Worm (Caenorhabditis elegans) whole organism, L1 larva: ENCODE measurements around the gene ZK1010.12.

Experiments
- C16A3.4 ChIP-seq: fragments of 150-350 bp; optimal IDR thresholded peaks from 2 replicates; lab custom pipeline; 2014; ENCODE audit warnings: missing biosample characterization, missing genetic modification characterization
- F16B12.6 ChIP-seq: fragments of 150-350 bp; optimal IDR thresholded peaks from 2 replicates; lab custom pipeline; 2014; ENCODE audit warnings: missing biosample characterization, missing genetic modification characterization
- Y116A8C.19 ChIP-seq: sonication (generic microtip); optimal IDR thresholded peaks from 2 replicates; lab custom pipeline; 2016; ENCODE audit warnings: missing compliant biosample characterization, missing genetic modification characterization, borderline replicate concordance
- alr-1 ChIP-seq: fragments of 200-800 bp; sonication (Bioruptor generic); optimal IDR thresholded peaks from 2 replicates; lab custom pipeline; 2018; ENCODE audit warnings: borderline replicate concordance, mild to moderate bottlenecking, missing genetic modification characterization, missing compliant biosample characterization
- aly-2 ChIP-seq: fragments of 150-350 bp; optimal IDR thresholded peaks from 2 replicates; lab custom pipeline; 2014; ENCODE audit warnings: missing biosample characterization, missing genetic modification characterization
- ama-1 ChIP-seq: fragments of 150-350 bp; optimal IDR thresholded peaks from 2 replicates; lab custom pipeline; 2014
- ceh-63 ChIP-seq: fragments of 200-800 bp; sonication (Bioruptor generic); optimal IDR thresholded peaks from 2 replicates; lab custom pipeline; 2018; ENCODE audit warnings: mild to moderate bottlenecking, missing genetic modification characterization, missing compliant biosample characterization
- ceh-82 ChIP-seq, 3 experiments: fragments of 150-350 bp in 1 of 3; sonication (generic microtip) in 2 of 3; optimal IDR thresholded peaks; 2 replicates each; lab custom pipeline; 2014 to 2017; ENCODE audit warnings: missing biosample characterization in 3 of 3, missing genetic modification characterization in 3 of 3
- ceh-88 ChIP-seq: fragments of 200-800 bp; sonication (Bioruptor generic); IDR thresholded peaks from 2 replicates; pipeline ENCODE4 v1.3.6; 2022; ENCODE audit warnings: missing genetic modification characterization, missing compliant biosample characterization
- efl-3 ChIP-seq: fragments of 200-800 bp; sonication (Bioruptor generic); optimal IDR thresholded peaks from 2 replicates; lab custom pipeline; 2018; ENCODE audit warnings: mild to moderate bottlenecking, missing genetic modification characterization, missing compliant biosample characterization
- egl-13 ChIP-seq: sonication (generic microtip); optimal IDR thresholded peaks from 2 replicates; lab custom pipeline; 2016; ENCODE audit warnings: missing genotype, missing genetic modification reagents, missing genetic modification characterization, missing compliant biosample characterization
- elt-3 ChIP-seq, 6 experiments: fragments of 150-350 bp in 1 of 6; sonication (generic microtip); optimal IDR thresholded peaks; 2 replicates each; lab custom pipeline; 2017 to 2018; ENCODE audit warnings: missing biosample characterization in 6 of 6, missing genetic modification characterization in 6 of 6, inconsistent platforms in 1 of 6
- ets-5 ChIP-seq: fragments of 200-800 bp; sonication (Bioruptor generic); IDR thresholded peaks from 2 replicates; pipeline ENCODE4 v1.3.6; 2022; ENCODE audit warnings: missing genetic modification characterization, missing compliant biosample characterization
- fkh-10 ChIP-seq: sonication (generic microtip); optimal IDR thresholded peaks from 2 replicates; lab custom pipeline; 2017; ENCODE audit warnings: missing biosample characterization, missing genetic modification reagents, missing genetic modification characterization
- fkh-4 ChIP-seq: sonication (generic microtip); optimal IDR thresholded peaks from 2 replicates; lab custom pipeline; 2016; ENCODE audit warnings: missing compliant biosample characterization, missing genetic modification characterization, borderline replicate concordance
- fkh-8 ChIP-seq: sonication (generic microtip); optimal IDR thresholded peaks from 2 replicates; lab custom pipeline; 2016; ENCODE audit warnings: mild to moderate bottlenecking, missing genetic modification characterization, missing compliant biosample characterization
- fos-1 ChIP-seq: fragments of 150-350 bp; optimal IDR thresholded peaks from 2 replicates; lab custom pipeline; 2014; ENCODE audit warnings: missing biosample characterization, missing genetic modification characterization
- hlh-17 ChIP-seq: fragments of 200-800 bp; sonication (Bioruptor generic); optimal IDR thresholded peaks from 2 replicates; lab custom pipeline; 2018; ENCODE audit warnings: missing genetic modification characterization, mild to moderate bottlenecking, missing compliant biosample characterization, moderate library complexity, borderline replicate concordance
- hlh-4 ChIP-seq: sonication (generic microtip); optimal IDR thresholded peaks from 2 replicates; lab custom pipeline; 2016; ENCODE audit warnings: mild to moderate bottlenecking, missing genetic modification characterization, missing compliant biosample characterization
- hpl-2 ChIP-seq: fragments of 150-350 bp; optimal IDR thresholded peaks from 2 replicates; lab custom pipeline; 2014; ENCODE audit warnings: missing biosample characterization, missing genetic modification reagents, missing genetic modification characterization
- isw-1 ChIP-seq: fragments of 200-800 bp; sonication (Bioruptor generic); IDR thresholded peaks from 2 replicates; pipeline ENCODE4 v1.3.6; 2022; ENCODE audit warnings: missing genetic modification characterization, missing compliant biosample characterization
- jun-1 ChIP-seq: fragments of 150-350 bp; optimal IDR thresholded peaks from 2 replicates; lab custom pipeline; 2014; ENCODE audit warnings: missing biosample characterization, missing genetic modification reagents, missing genetic modification characterization
- lin-14 ChIP-seq: fragments of 200-800 bp; sonication (Bioruptor generic); optimal IDR thresholded peaks from 2 replicates; lab custom pipeline; 2018; ENCODE audit warnings: mild to moderate bottlenecking, missing genetic modification characterization, moderate library complexity, missing compliant biosample characterization
- lin-15B ChIP-seq: fragments of 150-350 bp; sonication (generic microtip); optimal IDR thresholded peaks from 3 replicates; lab custom pipeline; 2014; ENCODE audit warnings: missing biosample characterization, missing genetic modification characterization
- lin-35 ChIP-seq, 2 experiments: fragments of 150-350 bp; optimal IDR thresholded peaks; 2 replicates each; lab custom pipeline; 2014; ENCODE audit warnings: missing biosample characterization in 2 of 2, missing genetic modification characterization in 2 of 2, missing genetic modification reagents in 2 of 2
- lin-39 ChIP-seq: fragments of 150-350 bp; optimal IDR thresholded peaks from 2 replicates; lab custom pipeline; 2014; ENCODE audit warnings: missing biosample characterization, missing genetic modification reagents, missing genetic modification characterization
- mef-2 ChIP-seq: fragments of 150-350 bp; optimal IDR thresholded peaks from 2 replicates; lab custom pipeline; 2014; ENCODE audit warnings: missing biosample characterization, missing genetic modification characterization
- mep-1 ChIP-seq: fragments of 150-350 bp; optimal IDR thresholded peaks from 2 replicates; lab custom pipeline; 2014; ENCODE audit warnings: missing biosample characterization, missing genetic modification characterization
- nhr-11 ChIP-seq: fragments of 150-350 bp; optimal IDR thresholded peaks from 2 replicates; lab custom pipeline; 2014; ENCODE audit warnings: missing biosample characterization, missing genetic modification characterization
- nhr-12 ChIP-seq: sonication (generic microtip); optimal IDR thresholded peaks from 2 replicates; lab custom pipeline; 2017; ENCODE audit warnings: missing biosample characterization, missing genetic modification characterization
- nhr-19 ChIP-seq: fragments of 200-800 bp; sonication (Bioruptor generic); conservative IDR thresholded peaks from 2 replicates; pipeline ENCODE4 v1.3.6; 2022; ENCODE audit warnings: missing genetic modification characterization, missing compliant biosample characterization
- nhr-20 ChIP-seq: sonication (generic microtip); optimal IDR thresholded peaks from 2 replicates; lab custom pipeline; 2016; ENCODE audit warnings: mild to moderate bottlenecking, missing genetic modification characterization, missing compliant biosample characterization
- nhr-28 ChIP-seq: fragments of 150-350 bp; optimal IDR thresholded peaks from 2 replicates; lab custom pipeline; 2014; ENCODE audit warnings: missing biosample characterization, missing genetic modification characterization
- nhr-47 ChIP-seq: sonication (generic microtip); optimal IDR thresholded peaks from 2 replicates; lab custom pipeline; 2016; ENCODE audit warnings: mild to moderate bottlenecking, missing genetic modification characterization, moderate library complexity, missing compliant biosample characterization
- nhr-71 ChIP-seq: sonication (generic microtip); optimal IDR thresholded peaks from 2 replicates; lab custom pipeline; 2016; ENCODE audit warnings: mild to moderate bottlenecking, missing genetic modification characterization, moderate library complexity, missing compliant biosample characterization
- nhr-76 ChIP-seq: sonication (generic microtip); optimal IDR thresholded peaks from 2 replicates; lab custom pipeline; 2017; ENCODE audit warnings: missing biosample characterization, missing genetic modification characterization
- nhr-84 ChIP-seq: sonication (generic microtip); optimal IDR thresholded peaks from 2 replicates; lab custom pipeline; 2017; ENCODE audit warnings: missing biosample characterization, missing genetic modification characterization
- nhr-90 ChIP-seq: sonication (generic microtip); optimal IDR thresholded peaks from 2 replicates; lab custom pipeline; 2016; ENCODE audit warnings: mild to moderate bottlenecking, missing genetic modification characterization, missing compliant biosample characterization; ENCODE audit not compliant: poor library complexity
- pax-3 ChIP-seq: fragments of 200-800 bp; sonication (Bioruptor generic); optimal IDR thresholded peaks from 2 replicates; lab custom pipeline; 2018; ENCODE audit warnings: mild to moderate bottlenecking, missing genetic modification characterization, moderate library complexity, missing compliant biosample characterization
- rnt-1 ChIP-seq: sonication (generic microtip); optimal IDR thresholded peaks from 2 replicates; lab custom pipeline; 2016; ENCODE audit warnings: mild to moderate bottlenecking, missing genetic modification characterization, moderate library complexity, missing compliant biosample characterization
- snpc-4 ChIP-seq: fragments of 150-350 bp; optimal IDR thresholded peaks from 2 replicates; lab custom pipeline; 2014; ENCODE audit warnings: missing biosample characterization, missing genetic modification characterization
- snu-23 ChIP-seq: sonication (generic microtip); optimal IDR thresholded peaks from 2 replicates; lab custom pipeline; 2016; ENCODE audit warnings: missing genetic modification characterization, missing compliant biosample characterization
- sox-4 ChIP-seq: sonication (generic microtip); optimal IDR thresholded peaks from 2 replicates; lab custom pipeline; 2016; ENCODE audit warnings: missing genetic modification characterization, missing compliant biosample characterization
- sup-37 ChIP-seq: fragments of 200-800 bp; sonication (Bioruptor generic); optimal IDR thresholded peaks from 2 replicates; lab custom pipeline; 2018; ENCODE audit warnings: mild to moderate bottlenecking, missing genetic modification characterization, missing compliant biosample characterization
- swsn-7 ChIP-seq: sonication (generic microtip); optimal IDR thresholded peaks from 2 replicates; lab custom pipeline; 2016; ENCODE audit warnings: missing genetic modification characterization, missing compliant biosample characterization
- tbx-2 ChIP-seq: sonication (generic microtip); optimal IDR thresholded peaks from 2 replicates; lab custom pipeline; 2016; ENCODE audit warnings: missing genetic modification characterization, missing compliant biosample characterization
- unc-30 ChIP-seq: sonication (generic microtip); optimal IDR thresholded peaks from 2 replicates; lab custom pipeline; 2017; ENCODE audit warnings: missing biosample characterization, missing genetic modification characterization
- unc-98 ChIP-seq: fragments of 200-800 bp; sonication (Bioruptor generic); IDR thresholded peaks from 2 replicates; pipeline ENCODE4 v1.3.6; 2022; ENCODE audit warnings: missing genetic modification characterization, missing compliant biosample characterization
- vab-15 ChIP-seq: sonication (generic microtip); optimal IDR thresholded peaks from 2 replicates; lab custom pipeline; 2017; ENCODE audit warnings: missing genotype, mild to moderate bottlenecking, missing genetic modification characterization, missing compliant biosample characterization
- zag-1 ChIP-seq: fragments of 150-350 bp; optimal IDR thresholded peaks from 2 replicates; lab custom pipeline; 2014; ENCODE audit warnings: missing biosample characterization, missing genetic modification characterization
- ztf-11 ChIP-seq, 2 experiments: sonication (generic microtip); optimal IDR thresholded peaks; 2 replicates each; lab custom pipeline; 2016 to 2017; ENCODE audit warnings: missing genetic modification characterization in 2 of 2, missing biosample characterization in 1 of 2, missing compliant biosample characterization in 1 of 2
- ztf-4 ChIP-seq: fragments of 150-350 bp; optimal IDR thresholded peaks from 2 replicates; lab custom pipeline; 2014; ENCODE audit warnings: missing biosample characterization, missing genetic modification characterization

ZK1010.12 gene

ce11 chrIII:12968330-12968729 is 22.8 kb upstream of the ZK1010.12 start:
- no peak for TF ChIP-seq nhr-90
- no peak for TF ChIP-seq unc-30
- no peak for TF ChIP-seq snpc-4 (tag; lab: Kevin White, UChicago)
- TF ChIP-seq, all 84 proteins: peak for 0

DNA sequence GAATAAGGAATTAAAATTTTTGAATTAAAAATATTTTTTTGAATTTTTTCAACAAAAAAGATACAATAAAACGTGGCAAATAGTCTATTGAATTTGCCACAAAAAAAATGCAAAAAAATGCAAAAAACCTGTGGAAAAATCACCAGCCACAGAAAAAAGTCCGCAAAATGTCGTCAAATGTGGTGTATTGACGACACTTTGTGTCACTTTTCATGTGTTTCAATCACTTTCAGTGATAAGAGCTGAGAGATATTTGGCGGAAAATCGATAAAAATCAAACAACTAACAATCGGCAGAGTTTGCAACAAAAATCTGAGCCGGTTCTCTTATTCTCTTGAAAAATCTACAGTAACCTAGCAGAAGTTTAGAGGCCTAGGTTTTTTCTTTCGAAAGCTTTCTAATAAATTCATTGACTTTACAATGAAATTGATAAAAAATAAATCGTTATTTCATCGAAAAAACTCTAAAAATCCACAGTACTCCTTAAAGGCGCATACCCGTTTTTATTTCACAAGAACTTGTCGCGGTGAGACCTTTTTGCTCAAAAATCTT is 19.2 kb upstream of the ZK1010.12 start:
- TF ChIP-seq nhr-11 (tag; lab: Kevin White, UChicago) (no peak), nhr-12 (no peak), zag-1 (tag; lab: Kevin White, UChicago) (no peak), swsn-7 (tag; lab: Kevin White, UChicago) (peak; percentile 9), hlh-17 (GFP tag; lab: Kevin White, UChicago) (no peak), snpc-4 (tag; lab: Kevin White, UChicago) (no peak), fkh-4 (tag; lab: Kevin White, UChicago) (no peak), sox-4 (tag; lab: Kevin White, UChicago) (no peak), ama-1 (no peak), jun-1 (tag; lab: Kevin White, UChicago) (no peak), sup-37 (GFP tag; lab: Kevin White, UChicago) (no peak), ceh-63 (no peak), nhr-71 (peak; percentile 49), nhr-76 (tag; lab: Kevin White, UChicago) (no peak), pax-3 (tag; lab: Kevin White, UChicago) (no peak), lin-35 (GFP tag; optimal IDR thresholded peaks at IDR 0.05; lab: Kevin White, UChicago) (peak; percentile 14 to 64), ceh-82 (tag; optimal IDR thresholded peaks at IDR 0.05; lab: Kevin White, UChicago) (no peak), hlh-4 (tag; lab: Kevin White, UChicago) (no peak), tbx-2 (no peak), isw-1 (GFP tag; lab: Robert Waterston, UW) (no peak), nhr-20 (tag; lab: Kevin White, UChicago) (peak; percentile 13), alr-1 (tag; lab: Kevin White, UChicago) (no peak), ztf-11 (tag; optimal IDR thresholded peaks at IDR 0.05; lab: Kevin White, UChicago) (no peak), Y116A8C.19 (tag; lab: Kevin White, UChicago) (no peak), unc-98 (no peak), nhr-47 (tag; lab: Kevin White, UChicago) (peak; percentile 39), lin-14 (GFP tag; lab: Kevin White, UChicago) (no peak), fos-1 (no peak), C16A3.4 (tag; lab: Kevin White, UChicago) (peak; percentile 32), mep-1 (peak; percentile 69), hpl-2 (GFP tag; lab: Kevin White, UChicago) (no peak), snu-23 (GFP tag; lab: Kevin White, UChicago) (peak; percentile 48), rnt-1 (tag; lab: Kevin White, UChicago) (peak; percentile 56), lin-15B (tag; lab: Kevin White, UChicago) (no peak), F16B12.6 (tag; lab: Kevin White, UChicago) (peak; percentile 87), ztf-4 (tag; lab: Kevin White, UChicago) (no peak), egl-13 (no peak), elt-3 (tag; optimal IDR thresholded peaks at IDR 0.05; lab: Kevin White, UChicago) (peak in 2 of 6 experiments; percentile 16 to 24), vab-15 (tag; lab: Kevin White, UChicago) (no peak), fkh-8 (tag; lab: Kevin White, UChicago) (no peak), ceh-88 (no peak), nhr-19 (GFP tag; lab: Robert Waterston, UW) (peak; percentile 9; the same call in 1 of the 2 replicates), fkh-10 (GFP tag; lab: Kevin White, UChicago) (no peak), nhr-84 (tag; lab: Kevin White, UChicago) (no peak), efl-3 (no peak), lin-39 (tag; lab: Kevin White, UChicago) (no peak), aly-2 (no peak), mef-2 (no peak), ets-5 (GFP tag; lab: Robert Waterston, UW) (no peak), nhr-28 (tag; lab: Kevin White, UChicago) (no peak)
